Fruit fly (Drosophila melanogaster) whole organism: ENCODE results near the gene CG15330.

Experiments
- CG8478 ChIP-seq: fragments of >200 bp; optimal IDR thresholded peaks from 2 replicates; lab custom pipeline; 2018; ENCODE audit warnings: inconsistent platforms
- pan ChIP-seq: fragments of >200 bp; optimal IDR thresholded peaks from 2 replicates; lab custom pipeline; 2017
- psq ChIP-seq: fragments of >200 bp; optimal IDR thresholded peaks from 2 replicates; lab custom pipeline; 2017
- usp ChIP-seq: fragments of >200 bp; optimal IDR thresholded peaks from 2 replicates; lab custom pipeline; 2017; ENCODE audit warnings: missing biosample characterization, missing genetic modification characterization, mixed read lengths

dm6 chrX:7959025-7959424, 3.2 kb downstream of the CG15330 start:
- TF ChIP-seq CG8478 (no peak), usp (GFP tag; lab: Kevin White, UChicago) (no peak), psq (no peak), pan (lab: Kevin White, UChicago) (no peak)
